Fruit fly (Drosophila melanogaster) whole organism, prepupa: Measurements from ENCODE around the gene CG42323.

Source experiments
- CG8119 ChIP-seq: fragments of 200-800 bp; sonication (Bioruptor generic); IDR thresholded peaks from 3 replicates; pipeline ENCODE4 v1.3.6; 2022; ENCODE audit warnings: missing biosample characterization, missing genetic modification characterization
- Hr39 ChIP-seq: fragments of 200-800 bp; sonication (Bioruptor generic); optimal IDR thresholded peaks from 2 replicates; lab custom pipeline; 2016; ENCODE audit warnings: missing biosample characterization, missing genetic modification characterization
- Hr4 ChIP-seq: fragments of 200-800 bp; sonication (Bioruptor generic); optimal IDR thresholded peaks from 3 replicates; lab custom pipeline; 2016; ENCODE audit warnings: missing biosample characterization, missing genetic modification characterization
- achi ChIP-seq: fragments of 200-800 bp; sonication (Bioruptor generic); optimal IDR thresholded peaks from 3 replicates; lab custom pipeline; 2016; ENCODE audit warnings: missing biosample characterization, missing genetic modification characterization
- fd85E ChIP-seq: fragments of 200-800 bp; sonication (Bioruptor generic); optimal IDR thresholded peaks from 3 replicates; lab custom pipeline; 2016; ENCODE audit warnings: missing biosample characterization, missing genetic modification characterization
- pdm3 ChIP-seq: fragments of 200-800 bp; sonication (Bioruptor generic); optimal IDR thresholded peaks from 3 replicates; lab custom pipeline; 2016; ENCODE audit warnings: missing biosample characterization, missing genetic modification characterization

dm6 chrX:18406593-18407393 lies 15.4 kb upstream of the CG42323 start:
- TF ChIP-seq pdm3 (GFP tag; lab: Kevin White, UChicago) = no peak
- no peak for TF ChIP-seq Hr4 (GFP tag; lab: Kevin White, UChicago)
- TF ChIP-seq CG8119 (GFP tag; lab: Robert Waterston, UW) = no peak
- no peak for TF ChIP-seq achi
- no peak for TF ChIP-seq fd85E
- TF ChIP-seq Hr39 = no peak
